Worm (Caenorhabditis elegans) whole organism, L1 larva: ENCODE results near the gene nduf-2.2.

Source experiments
- C04F5.9 ChIP-seq: sonication (generic microtip); optimal IDR thresholded peaks from 2 replicates; lab custom pipeline; 2016; ENCODE audit warnings: missing genetic modification characterization, missing compliant biosample characterization
- Y116A8C.19 ChIP-seq: sonication (generic microtip); optimal IDR thresholded peaks from 2 replicates; lab custom pipeline; 2016; ENCODE audit warnings: missing compliant biosample characterization, missing genetic modification characterization, borderline replicate concordance
- aha-1 ChIP-seq: fragments of 150-350 bp; optimal IDR thresholded peaks from 2 replicates; lab custom pipeline; 2014; ENCODE audit warnings: missing biosample characterization, missing genetic modification characterization
- alr-1 ChIP-seq: fragments of 200-800 bp; sonication (Bioruptor generic); optimal IDR thresholded peaks from 2 replicates; lab custom pipeline; 2018; ENCODE audit warnings: borderline replicate concordance, mild to moderate bottlenecking, missing genetic modification characterization, missing compliant biosample characterization
- aly-2 ChIP-seq: fragments of 150-350 bp; optimal IDR thresholded peaks from 2 replicates; lab custom pipeline; 2014; ENCODE audit warnings: missing biosample characterization, missing genetic modification characterization
- ama-1 ChIP-seq: fragments of 150-350 bp; optimal IDR thresholded peaks from 2 replicates; lab custom pipeline; 2014
- ceh-63 ChIP-seq: fragments of 200-800 bp; sonication (Bioruptor generic); optimal IDR thresholded peaks from 2 replicates; lab custom pipeline; 2018; ENCODE audit warnings: mild to moderate bottlenecking, missing genetic modification characterization, missing compliant biosample characterization
- ceh-82 ChIP-seq, 3 experiments: fragments of 150-350 bp in 1 of 3; sonication (generic microtip) in 2 of 3; optimal IDR thresholded peaks; 2 replicates each; lab custom pipeline; 2014 to 2017; ENCODE audit warnings: missing biosample characterization in 3 of 3, missing genetic modification characterization in 3 of 3
- ceh-88 ChIP-seq: fragments of 200-800 bp; sonication (Bioruptor generic); IDR thresholded peaks from 2 replicates; pipeline ENCODE4 v1.3.6; 2022; ENCODE audit warnings: missing genetic modification characterization, missing compliant biosample characterization
- dsc-1 ChIP-seq: sonication (generic microtip); optimal IDR thresholded peaks from 2 replicates; lab custom pipeline; 2016; ENCODE audit warnings: mild to moderate bottlenecking, missing genetic modification characterization, missing compliant biosample characterization
- efl-1 ChIP-seq, 4 experiments: fragments of 150-350 bp; optimal IDR thresholded peaks in 3 of 4; peaks in 1 of 4; 1 replicate in 1 of 4; 2 replicates in 3 of 4; lab custom pipeline; 2014; ENCODE audit warnings: missing biosample characterization in 2 of 4, missing genetic modification characterization in 2 of 4, missing genetic modification reagents in 2 of 4
- efl-3 ChIP-seq: fragments of 200-800 bp; sonication (Bioruptor generic); optimal IDR thresholded peaks from 2 replicates; lab custom pipeline; 2018; ENCODE audit warnings: mild to moderate bottlenecking, missing genetic modification characterization, missing compliant biosample characterization
- egl-13 ChIP-seq: sonication (generic microtip); optimal IDR thresholded peaks from 2 replicates; lab custom pipeline; 2016; ENCODE audit warnings: missing genotype, missing genetic modification reagents, missing genetic modification characterization, missing compliant biosample characterization
- ets-5 ChIP-seq: fragments of 200-800 bp; sonication (Bioruptor generic); IDR thresholded peaks from 2 replicates; pipeline ENCODE4 v1.3.6; 2022; ENCODE audit warnings: missing genetic modification characterization, missing compliant biosample characterization
- fkh-10 ChIP-seq: sonication (generic microtip); optimal IDR thresholded peaks from 2 replicates; lab custom pipeline; 2017; ENCODE audit warnings: missing biosample characterization, missing genetic modification reagents, missing genetic modification characterization
- fkh-4 ChIP-seq: sonication (generic microtip); optimal IDR thresholded peaks from 2 replicates; lab custom pipeline; 2016; ENCODE audit warnings: missing compliant biosample characterization, missing genetic modification characterization, borderline replicate concordance
- fos-1 ChIP-seq: fragments of 150-350 bp; optimal IDR thresholded peaks from 2 replicates; lab custom pipeline; 2014; ENCODE audit warnings: missing biosample characterization, missing genetic modification characterization
- grh-1 ChIP-seq: fragments of 200-800 bp; sonication (Bioruptor generic); IDR thresholded peaks from 2 replicates; pipeline ENCODE4 v1.3.6; 2022; ENCODE audit warnings: missing genetic modification reagents, missing genetic modification characterization, missing compliant biosample characterization
- hlh-17 ChIP-seq: fragments of 200-800 bp; sonication (Bioruptor generic); optimal IDR thresholded peaks from 2 replicates; lab custom pipeline; 2018; ENCODE audit warnings: missing genetic modification characterization, mild to moderate bottlenecking, missing compliant biosample characterization, moderate library complexity, borderline replicate concordance
- irx-1 ChIP-seq: sonication (generic microtip); optimal IDR thresholded peaks from 2 replicates; lab custom pipeline; 2016; ENCODE audit warnings: missing genetic modification characterization, missing compliant biosample characterization
- lin-13 ChIP-seq: fragments of 150-350 bp; optimal IDR thresholded peaks from 2 replicates; lab custom pipeline; 2014; ENCODE audit warnings: missing biosample characterization, missing genetic modification reagents, missing genetic modification characterization
- lin-15B ChIP-seq: fragments of 150-350 bp; sonication (generic microtip); optimal IDR thresholded peaks from 3 replicates; lab custom pipeline; 2014; ENCODE audit warnings: missing biosample characterization, missing genetic modification characterization
- lin-39 ChIP-seq: fragments of 150-350 bp; optimal IDR thresholded peaks from 2 replicates; lab custom pipeline; 2014; ENCODE audit warnings: missing biosample characterization, missing genetic modification reagents, missing genetic modification characterization
- lsy-2 ChIP-seq, 2 experiments: fragments of 150-350 bp; optimal IDR thresholded peaks; 2 replicates each; lab custom pipeline; 2014; ENCODE audit warnings: missing biosample characterization in 2 of 2, missing genetic modification characterization in 2 of 2
- mab-9 ChIP-seq: fragments of 200-800 bp; sonication (Bioruptor generic); IDR thresholded peaks from 2 replicates; pipeline ENCODE4 v1.3.6; 2022; ENCODE audit warnings: missing genetic modification reagents, missing genetic modification characterization, missing compliant biosample characterization
- mdl-1 ChIP-seq, 2 experiments: fragments of 150-350 bp; optimal IDR thresholded peaks; 2 replicates each; lab custom pipeline; 2014 to 2017; ENCODE audit warnings: missing biosample characterization in 2 of 2, missing genetic modification characterization in 2 of 2, inconsistent platforms in 1 of 2
- mef-2 ChIP-seq: fragments of 150-350 bp; optimal IDR thresholded peaks from 2 replicates; lab custom pipeline; 2014; ENCODE audit warnings: missing biosample characterization, missing genetic modification characterization
- nhr-12 ChIP-seq: sonication (generic microtip); optimal IDR thresholded peaks from 2 replicates; lab custom pipeline; 2017; ENCODE audit warnings: missing biosample characterization, missing genetic modification characterization
- nhr-19 ChIP-seq: fragments of 200-800 bp; sonication (Bioruptor generic); conservative IDR thresholded peaks from 2 replicates; pipeline ENCODE4 v1.3.6; 2022; ENCODE audit warnings: missing genetic modification characterization, missing compliant biosample characterization
- nhr-237 ChIP-seq: fragments of 150-350 bp; optimal IDR thresholded peaks from 2 replicates; lab custom pipeline; 2014; ENCODE audit warnings: missing biosample characterization, missing genetic modification characterization
- nhr-47 ChIP-seq: sonication (generic microtip); optimal IDR thresholded peaks from 2 replicates; lab custom pipeline; 2016; ENCODE audit warnings: mild to moderate bottlenecking, missing genetic modification characterization, moderate library complexity, missing compliant biosample characterization
- nhr-71 ChIP-seq: sonication (generic microtip); optimal IDR thresholded peaks from 2 replicates; lab custom pipeline; 2016; ENCODE audit warnings: mild to moderate bottlenecking, missing genetic modification characterization, moderate library complexity, missing compliant biosample characterization
- nhr-77 ChIP-seq: fragments of 150-350 bp; optimal IDR thresholded peaks from 2 replicates; lab custom pipeline; 2014; ENCODE audit warnings: missing biosample characterization, missing genetic modification characterization
- nhr-90 ChIP-seq: sonication (generic microtip); optimal IDR thresholded peaks from 2 replicates; lab custom pipeline; 2016; ENCODE audit warnings: mild to moderate bottlenecking, missing genetic modification characterization, missing compliant biosample characterization; ENCODE audit not compliant: poor library complexity
- pag-3 ChIP-seq: sonication (generic microtip); optimal IDR thresholded peaks from 2 replicates; lab custom pipeline; 2017; ENCODE audit warnings: missing genetic modification characterization, mild to moderate bottlenecking, missing compliant biosample characterization, antibody characterized with exemption, borderline replicate concordance; ENCODE audit not compliant: insufficient read depth
- rnt-1 ChIP-seq: sonication (generic microtip); optimal IDR thresholded peaks from 2 replicates; lab custom pipeline; 2016; ENCODE audit warnings: mild to moderate bottlenecking, missing genetic modification characterization, moderate library complexity, missing compliant biosample characterization
- skn-1 ChIP-seq: fragments of 150-350 bp; optimal IDR thresholded peaks from 2 replicates; lab custom pipeline; 2014; ENCODE audit warnings: missing biosample characterization, missing genetic modification characterization
- snpc-4 ChIP-seq: fragments of 150-350 bp; optimal IDR thresholded peaks from 2 replicates; lab custom pipeline; 2014; ENCODE audit warnings: missing biosample characterization, missing genetic modification characterization
- snu-23 ChIP-seq: sonication (generic microtip); optimal IDR thresholded peaks from 2 replicates; lab custom pipeline; 2016; ENCODE audit warnings: missing genetic modification characterization, missing compliant biosample characterization
- sox-4 ChIP-seq: sonication (generic microtip); optimal IDR thresholded peaks from 2 replicates; lab custom pipeline; 2016; ENCODE audit warnings: missing genetic modification characterization, missing compliant biosample characterization
- sup-37 ChIP-seq: fragments of 200-800 bp; sonication (Bioruptor generic); optimal IDR thresholded peaks from 2 replicates; lab custom pipeline; 2018; ENCODE audit warnings: mild to moderate bottlenecking, missing genetic modification characterization, missing compliant biosample characterization
- swsn-7 ChIP-seq: sonication (generic microtip); optimal IDR thresholded peaks from 2 replicates; lab custom pipeline; 2016; ENCODE audit warnings: missing genetic modification characterization, missing compliant biosample characterization
- tbx-2 ChIP-seq: sonication (generic microtip); optimal IDR thresholded peaks from 2 replicates; lab custom pipeline; 2016; ENCODE audit warnings: missing genetic modification characterization, missing compliant biosample characterization
- tlp-1 ChIP-seq: fragments of 150-350 bp; optimal IDR thresholded peaks from 2 replicates; lab custom pipeline; 2014; ENCODE audit warnings: missing biosample characterization, missing genetic modification characterization
- unc-130 ChIP-seq: fragments of 150-350 bp; optimal IDR thresholded peaks from 2 replicates; lab custom pipeline; 2017; ENCODE audit warnings: missing biosample characterization, missing genetic modification characterization, inconsistent platforms
- unc-62 ChIP-seq: fragments of 150-350 bp; optimal IDR thresholded peaks from 2 replicates; lab custom pipeline; 2014; ENCODE audit warnings: missing biosample characterization, missing genetic modification reagents, missing genetic modification characterization
- xbp-1 ChIP-seq: sonication (generic microtip); optimal IDR thresholded peaks from 2 replicates; lab custom pipeline; 2016; ENCODE audit warnings: missing genetic modification characterization, missing compliant biosample characterization
- zag-1 ChIP-seq: fragments of 150-350 bp; optimal IDR thresholded peaks from 2 replicates; lab custom pipeline; 2014; ENCODE audit warnings: missing biosample characterization, missing genetic modification characterization
- zip-4 ChIP-seq: fragments of 200-800 bp; sonication (Bioruptor generic); optimal IDR thresholded peaks from 2 replicates; lab custom pipeline; 2018; ENCODE audit warnings: mild to moderate bottlenecking, missing genetic modification characterization, moderate library complexity, missing compliant biosample characterization
- ztf-11 ChIP-seq, 2 experiments: sonication (generic microtip); optimal IDR thresholded peaks; 2 replicates each; lab custom pipeline; 2016 to 2017; ENCODE audit warnings: missing genetic modification characterization in 2 of 2, missing biosample characterization in 1 of 2, missing compliant biosample characterization in 1 of 2

The nduf-2.2 gene

DNA sequence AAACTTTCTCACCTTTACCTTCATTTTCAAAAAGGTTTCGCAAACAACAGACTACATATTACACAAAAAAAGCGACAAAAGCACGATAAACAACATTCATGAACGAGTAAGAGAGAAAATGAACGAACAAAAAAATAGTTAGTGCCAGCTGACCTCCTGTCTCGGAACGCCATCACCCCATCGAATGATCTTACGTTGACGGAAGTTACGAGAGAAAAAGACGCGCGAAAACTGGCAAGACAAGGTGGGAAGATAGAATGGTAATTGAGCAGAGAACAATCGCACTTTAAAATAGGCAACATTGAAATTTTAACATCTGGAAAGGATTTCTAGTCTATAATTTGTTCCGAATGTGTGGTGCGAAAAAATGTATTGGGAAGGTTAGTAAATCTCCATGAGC, 44.8 kb upstream of the nduf-2.2 start (continued):
- no peak for TF ChIP-seq nhr-12 (tag; lab: Kevin White, UChicago)
- no peak for TF ChIP-seq lin-39 (tag; lab: Kevin White, UChicago)
- TF ChIP-seq fos-1 (tag; lab: Kevin White, UChicago) = no peak
- TF ChIP-seq nhr-77 (tag; lab: Kevin White, UChicago) = no peak
- TF ChIP-seq nhr-90 = peak; percentile 14
- TF ChIP-seq mef-2 (tag; lab: Kevin White, UChicago) = no peak
- TF ChIP-seq lin-15B (tag; lab: Kevin White, UChicago) = no peak
- no peak for TF ChIP-seq lsy-2 (tag; optimal IDR thresholded peaks at IDR 0.05; lab: Kevin White, UChicago)
- peak; percentile 10 for TF ChIP-seq rnt-1 (tag; lab: Kevin White, UChicago)
- TF ChIP-seq ceh-63 (GFP tag; lab: Kevin White, UChicago) = no peak
- TF ChIP-seq alr-1 = no peak
- no peak for TF ChIP-seq mab-9 (GFP tag; lab: Robert Waterston, UW)
- no peak for TF ChIP-seq sup-37
- no peak for TF ChIP-seq skn-1
- no peak for TF ChIP-seq Y116A8C.19 (tag; lab: Kevin White, UChicago)
- TF ChIP-seq aha-1 (tag; lab: Kevin White, UChicago) = no peak
- TF ChIP-seq pag-3 = no peak
- no peak for TF ChIP-seq snu-23 (GFP tag; lab: Kevin White, UChicago)
- TF ChIP-seq ztf-11 (tag; optimal IDR thresholded peaks at IDR 0.05; lab: Kevin White, UChicago) = no peak
- TF ChIP-seq lin-13 (GFP tag; lab: Kevin White, UChicago) = no peak
- no peak for TF ChIP-seq zip-4 (GFP tag; lab: Kevin White, UChicago)
- no peak for TF ChIP-seq tlp-1 (tag; lab: Kevin White, UChicago)
- no peak for TF ChIP-seq nhr-71 (tag; lab: Kevin White, UChicago)
- TF ChIP-seq dsc-1 (tag; lab: Kevin White, UChicago) = peak; percentile 69
- TF ChIP-seq fkh-4 = peak; percentile 42
- no peak for TF ChIP-seq sox-4 (tag; lab: Kevin White, UChicago)
- TF ChIP-seq unc-62 (GFP tag; lab: Kevin White, UChicago) = no peak
- TF ChIP-seq xbp-1 = no peak
- TF ChIP-seq efl-3 (GFP tag; lab: Kevin White, UChicago) = no peak

DNA sequence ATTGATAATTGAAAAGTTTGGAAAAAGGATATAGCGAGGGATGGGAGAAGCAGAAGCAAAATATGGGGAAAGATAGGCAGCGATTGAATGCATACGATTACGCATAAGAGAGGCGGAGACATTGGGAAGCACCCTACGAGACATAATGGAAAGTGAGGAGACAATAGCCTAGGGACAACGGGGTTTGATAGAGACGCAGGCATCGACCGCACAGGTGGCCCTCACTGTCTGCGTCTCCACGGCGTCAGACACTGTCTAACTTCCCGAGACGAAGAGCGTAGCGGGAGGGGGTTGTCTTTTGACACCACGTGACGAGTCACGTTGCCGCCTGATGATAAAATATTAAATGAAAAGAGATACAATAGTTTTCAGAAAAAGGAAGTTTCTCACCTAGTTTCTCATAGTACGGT, 44.0 kb upstream of the nduf-2.2 start:
- TF ChIP-seq egl-13 (peak; percentile 87), grh-1 (GFP tag; lab: Robert Waterston, UW) (peak; percentile 92), ztf-11 (tag; optimal IDR thresholded peaks at IDR 0.05; lab: Kevin White, UChicago) (peak in 1 of 2 experiments; percentile 89), efl-1 (optimal IDR thresholded peaks at IDR 0.05; lab: Kevin White, UChicago) (peak; percentile 91 to 99), efl-1 (GFP tag; optimal IDR thresholded peaks at IDR 0.05 in 1 of 2; lab: Kevin White, UChicago) (peak; percentile 65 to 98), mef-2 (tag; lab: Kevin White, UChicago) (peak; percentile 69), nhr-19 (GFP tag; lab: Robert Waterston, UW) (peak; percentile 96), nhr-237 (tag; lab: Kevin White, UChicago) (peak; percentile 22), lin-15B (tag; lab: Kevin White, UChicago) (no peak), ceh-63 (GFP tag; lab: Kevin White, UChicago) (no peak), lin-13 (GFP tag; lab: Kevin White, UChicago) (peak; percentile 63), mab-9 (GFP tag; lab: Robert Waterston, UW) (peak; percentile 91), fkh-10 (GFP tag; lab: Kevin White, UChicago) (peak; percentile 54), zag-1 (tag; lab: Kevin White, UChicago) (no peak), ceh-82 (tag; optimal IDR thresholded peaks at IDR 0.05; lab: Kevin White, UChicago) (peak; percentile 72 to 87 (median 81)), ceh-88 (peak; percentile 80), C04F5.9 (tag; lab: Kevin White, UChicago) (peak; percentile 76), irx-1 (peak; percentile 87), aha-1 (tag; lab: Kevin White, UChicago) (peak; percentile 59), Y116A8C.19 (tag; lab: Kevin White, UChicago) (no peak), snpc-4 (tag; lab: Kevin White, UChicago) (peak; percentile 73), nhr-90 (peak; percentile 98), tbx-2 (peak; percentile 96), aly-2 (tag; lab: Kevin White, UChicago) (peak; percentile 69), lsy-2 (tag; optimal IDR thresholded peaks at IDR 0.05; lab: Kevin White, UChicago) (peak; percentile 81 to 88), lin-39 (tag; lab: Kevin White, UChicago) (peak; percentile 67), ets-5 (no peak), fos-1 (tag; lab: Kevin White, UChicago) (peak; percentile 60), unc-130 (peak; percentile 83), swsn-7 (tag; lab: Kevin White, UChicago) (peak; percentile 96), ama-1 (lab: Kevin White, UChicago) (no peak), nhr-47 (tag; lab: Kevin White, UChicago) (peak; percentile 97), mdl-1 (tag; optimal IDR thresholded peaks at IDR 0.05; lab: Kevin White, UChicago) (peak; percentile 68 to 98), skn-1 (peak; percentile 83), hlh-17 (GFP tag; lab: Kevin White, UChicago) (no peak)
